Fruit fly (Drosophila melanogaster) whole organism, embryonic: ENCODE data around the gene CG13084.
A peak's percentile ranks its signal among the peaks of the same experiment; 100 is the strongest.

Experiments used
- Atf6 ChIP-seq: fragments of 200-800 bp; sonication (Bioruptor generic); IDR thresholded peaks from 2 replicates; pipeline ENCODE4 v1.3.6; 2022; ENCODE audit warnings: missing biosample characterization, missing genetic modification characterization
- C15 ChIP-seq: fragments of 200-800 bp; sonication (Bioruptor generic); IDR thresholded peaks from 3 replicates; pipeline ENCODE4 v1.3.6; 2022; ENCODE audit warnings: missing biosample characterization, missing genetic modification characterization
- CG10209 ChIP-seq: fragments of 200-800 bp; sonication (Bioruptor generic); optimal IDR thresholded peaks from 3 replicates; lab custom pipeline; 2017; ENCODE audit warnings: missing biosample characterization, mild to moderate bottlenecking, missing genetic modification characterization, missing genetic modification reagents
- CG11695 ChIP-seq: fragments of 200-800 bp; sonication (Bioruptor generic); IDR thresholded peaks from 3 replicates; pipeline ENCODE4 v1.3.6; 2022; ENCODE audit warnings: missing biosample characterization, missing genetic modification characterization
- CG13296 ChIP-seq: fragments of 200-800 bp; sonication (Bioruptor generic); optimal IDR thresholded peaks from 3 replicates; lab custom pipeline; 2018; ENCODE audit warnings: missing biosample characterization, mild to moderate bottlenecking, missing genetic modification characterization
- CG13894 ChIP-seq: fragments of 200-800 bp; sonication (Bioruptor generic); optimal IDR thresholded peaks from 3 replicates; lab custom pipeline; 2018; ENCODE audit warnings: missing biosample characterization, mild to moderate bottlenecking, missing genetic modification characterization, moderate library complexity
- CG17568 ChIP-seq: fragments of 200-800 bp; sonication (Bioruptor generic); optimal IDR thresholded peaks from 2 replicates; lab custom pipeline; 2018; ENCODE audit warnings: missing biosample characterization, mild to moderate bottlenecking, missing genetic modification characterization, moderate library complexity
- CG18262 ChIP-seq: fragments of 200-800 bp; optimal IDR thresholded peaks from 3 replicates; lab custom pipeline; 2019; ENCODE audit warnings: missing biosample characterization, mild to moderate bottlenecking, missing genetic modification characterization, moderate library complexity
- CG18476 ChIP-seq: fragments of 200-800 bp; sonication (Bioruptor generic); optimal IDR thresholded peaks from 2 replicates; lab custom pipeline; 2016; ENCODE audit warnings: missing biosample characterization, mild to moderate bottlenecking, missing genetic modification characterization
- CG2116 ChIP-seq: fragments of 200-800 bp; sonication (Bioruptor generic); optimal IDR thresholded peaks from 3 replicates; lab custom pipeline; 2018; ENCODE audit warnings: missing biosample characterization, mild to moderate bottlenecking, missing genetic modification characterization
- CG2712 ChIP-seq: fragments of 200-800 bp; optimal IDR thresholded peaks from 3 replicates; lab custom pipeline; 2019; ENCODE audit warnings: missing biosample characterization, mild to moderate bottlenecking, missing genetic modification characterization, moderate library complexity
- CG3065 ChIP-seq: fragments of 200-800 bp; sonication (Bioruptor generic); optimal IDR thresholded peaks from 2 replicates; lab custom pipeline; 2016; ENCODE audit warnings: missing biosample characterization, missing genetic modification characterization
- CG6689 ChIP-seq: fragments of 200-800 bp; sonication (Bioruptor generic); IDR thresholded peaks from 2 replicates; pipeline ENCODE4 v1.3.6; 2022; ENCODE audit warnings: missing biosample characterization, missing genetic modification characterization
- CG6813 ChIP-seq: fragments of 200-800 bp; sonication (Bioruptor generic); optimal IDR thresholded peaks from 2 replicates; lab custom pipeline; 2017; ENCODE audit warnings: missing biosample characterization, missing genetic modification characterization, mild to moderate bottlenecking, moderate library complexity, missing genetic modification reagents
- CG7556 ChIP-seq: fragments of 200-800 bp; sonication (Bioruptor generic); optimal IDR thresholded peaks from 2 replicates; lab custom pipeline; 2017; ENCODE audit warnings: missing biosample characterization, mild to moderate bottlenecking, missing genetic modification characterization
- CG9609 ChIP-seq: fragments of 200-800 bp; sonication (Bioruptor generic); optimal IDR thresholded peaks from 3 replicates; lab custom pipeline; 2016; ENCODE audit warnings: missing biosample characterization, missing genetic modification characterization
- CHES-1-like ChIP-seq: fragments of 200-800 bp; sonication (Bioruptor generic); optimal IDR thresholded peaks from 2 replicates; lab custom pipeline; 2016; ENCODE audit warnings: missing biosample characterization, missing genetic modification characterization
- Dek ChIP-seq: fragments of 200-800 bp; sonication (Bioruptor generic); optimal IDR thresholded peaks from 3 replicates; lab custom pipeline; 2019; ENCODE audit warnings: missing biosample characterization, mild to moderate bottlenecking, missing genetic modification characterization, moderate library complexity
- Drgx ChIP-seq: fragments of 200-800 bp; sonication (Bioruptor generic); IDR thresholded peaks from 2 replicates; pipeline ENCODE4 v1.3.6; 2022; ENCODE audit warnings: missing biosample characterization, missing genetic modification characterization
- Hey ChIP-seq: fragments of 200-800 bp; sonication (Bioruptor generic); optimal IDR thresholded peaks from 3 replicates; lab custom pipeline; 2018; ENCODE audit warnings: missing biosample characterization, mild to moderate bottlenecking, missing genetic modification characterization
- Hmr ChIP-seq: fragments of 200-800 bp; sonication (Bioruptor generic); optimal IDR thresholded peaks from 3 replicates; lab custom pipeline; 2017; ENCODE audit warnings: mild to moderate bottlenecking, missing biosample characterization, missing genetic modification reagents, missing genetic modification characterization
- Med ChIP-seq: fragments of 200-800 bp; sonication (Bioruptor generic); peaks from one replicate; lab custom pipeline; 2016; ENCODE audit warnings: missing biosample characterization, missing genetic modification characterization, mild to moderate bottlenecking, inconsistent platforms, moderate library complexity
- Neu2 ChIP-seq: fragments of 200-800 bp; sonication (Bioruptor generic); optimal IDR thresholded peaks from 3 replicates; lab custom pipeline; 2016; ENCODE audit warnings: missing biosample characterization, missing genetic modification characterization, borderline replicate concordance
- Pdp1 ChIP-seq, 2 experiments: fragments of 200-800 bp; sonication (Bioruptor generic); optimal IDR thresholded peaks; 3 replicates each; lab custom pipeline; 2016; ENCODE audit warnings: missing biosample characterization in 2 of 2, missing genetic modification characterization in 2 of 2, mild to moderate bottlenecking in 1 of 2, moderate library complexity in 1 of 2
- Ptx1 ChIP-seq: fragments of 200-800 bp; sonication (Bioruptor generic); IDR thresholded peaks from 2 replicates; pipeline ENCODE4 v1.3.6; 2022; ENCODE audit warnings: missing biosample characterization, missing genetic modification characterization
- Rx ChIP-seq: fragments of 200-800 bp; sonication (Bioruptor generic); IDR thresholded peaks from 2 replicates; pipeline ENCODE4 v1.3.6; 2022; ENCODE audit warnings: missing biosample characterization, missing genetic modification characterization
- Six4 ChIP-seq: fragments of 200-800 bp; sonication (Bioruptor generic); optimal IDR thresholded peaks from 2 replicates; lab custom pipeline; 2016; ENCODE audit warnings: missing biosample characterization, missing genetic modification characterization
- Sry-β ChIP-seq: fragments of 200-800 bp; sonication (Bioruptor generic); optimal IDR thresholded peaks from 2 replicates; lab custom pipeline; 2018; ENCODE audit warnings: missing biosample characterization, mild to moderate bottlenecking, missing genetic modification characterization, moderate library complexity
- Trl ChIP-seq, 3 experiments: fragments of >200 bp in 2 of 3; fragments of 200-800 bp in 1 of 3; sonication (Bioruptor generic) in 1 of 3; optimal IDR thresholded peaks; 2 replicates in 1 of 3; 3 replicates in 2 of 3; lab custom pipeline; 2016 to 2017; ENCODE audit warnings: missing biosample characterization in 1 of 3, missing genetic modification characterization in 1 of 3
- YL-1 ChIP-seq: fragments of 200-800 bp; sonication (Bioruptor generic); optimal IDR thresholded peaks from 3 replicates; lab custom pipeline; 2017; ENCODE audit warnings: missing biosample characterization, mild to moderate bottlenecking, missing genetic modification characterization
- ac ChIP-seq: fragments of 200-800 bp; sonication (Bioruptor generic); optimal IDR thresholded peaks from 3 replicates; lab custom pipeline; 2017; ENCODE audit warnings: missing biosample characterization, mild to moderate bottlenecking, missing genetic modification characterization
- bab2 ChIP-seq: fragments of 200-800 bp; sonication (Bioruptor generic); optimal IDR thresholded peaks from 2 replicates; lab custom pipeline; 2016; ENCODE audit warnings: missing biosample characterization, missing genetic modification characterization
- ci ChIP-seq: fragments of 200-800 bp; sonication (Bioruptor generic); IDR thresholded peaks from 3 replicates; pipeline ENCODE4 v1.3.6; 2022; ENCODE audit warnings: missing biosample characterization, missing genetic modification characterization
- dmrt99B ChIP-seq: fragments of 200-800 bp; sonication (Bioruptor generic); optimal IDR thresholded peaks from 2 replicates; lab custom pipeline; 2018; ENCODE audit warnings: missing biosample characterization, mild to moderate bottlenecking, missing genetic modification characterization, moderate library complexity
- eyg ChIP-seq: fragments of 200-800 bp; sonication (Bioruptor generic); optimal IDR thresholded peaks from 3 replicates; lab custom pipeline; 2016; ENCODE audit warnings: missing biosample characterization, missing genetic modification characterization
- gem ChIP-seq: fragments of 200-800 bp; sonication (Bioruptor generic); optimal IDR thresholded peaks from 2 replicates; lab custom pipeline; 2019; ENCODE audit warnings: missing biosample characterization, mild to moderate bottlenecking, missing genetic modification characterization, moderate library complexity
- grau ChIP-seq: fragments of 200-800 bp; optimal IDR thresholded peaks from 3 replicates; lab custom pipeline; 2019; ENCODE audit warnings: missing biosample characterization, mild to moderate bottlenecking, missing genetic modification characterization, moderate library complexity
- mirr ChIP-seq: fragments of 200-800 bp; sonication (Bioruptor generic); optimal IDR thresholded peaks from 3 replicates; lab custom pipeline; 2018; ENCODE audit warnings: missing biosample characterization, mild to moderate bottlenecking, missing genetic modification characterization
- mld ChIP-seq: fragments of 200-800 bp; sonication (Bioruptor generic); IDR thresholded peaks from 3 replicates; pipeline ENCODE4 v1.3.6; 2022; ENCODE audit warnings: missing biosample characterization, missing genetic modification characterization; ENCODE audit not compliant: partially characterized antibody
- sens ChIP-seq: fragments of 200-800 bp; sonication (Bioruptor generic); peaks from one replicate; lab custom pipeline; 2016; ENCODE audit warnings: missing biosample characterization, missing genetic modification characterization
- tin ChIP-seq: fragments of 200-800 bp; sonication (Bioruptor generic); optimal IDR thresholded peaks from 3 replicates; lab custom pipeline; 2016; ENCODE audit warnings: missing biosample characterization, missing genetic modification characterization
- vfl ChIP-seq: fragments of 200-800 bp; sonication (Bioruptor generic); optimal IDR thresholded peaks from 2 replicates; lab custom pipeline; 2016; ENCODE audit warnings: missing biosample characterization, missing genetic modification characterization
- vvl ChIP-seq: fragments of 200-800 bp; sonication (Bioruptor generic); IDR thresholded peaks from 2 replicates; pipeline ENCODE4 v1.3.6; 2022; ENCODE audit warnings: missing biosample characterization, missing genetic modification characterization
- zf30C ChIP-seq: fragments of 200-800 bp; sonication (Bioruptor generic); optimal IDR thresholded peaks from 3 replicates; lab custom pipeline; 2018; ENCODE audit warnings: missing biosample characterization, mild to moderate bottlenecking, missing genetic modification characterization

Gene CG13084

dm6 chr2L:19440732-19441131 is 44.0 kb upstream of the CG13084 start (continued):
- TF ChIP-seq CG18262 (tag; lab: Kevin White, UChicago), result no peak
- TF ChIP-seq CG13296 (GFP tag; lab: Kevin White, UChicago), result no peak
- no peak for TF ChIP-seq Rx (GFP tag; lab: Robert Waterston, UW)
- TF ChIP-seq grau (tag; lab: Kevin White, UChicago), result peak; percentile 49
- no peak for TF ChIP-seq ac (GFP tag; lab: Kevin White, UChicago)
- TF ChIP-seq tin (GFP tag; lab: Kevin White, UChicago), result no peak
- TF ChIP-seq vvl (GFP tag; lab: Robert Waterston, UW), result peak; percentile 34; the same call in 1 of the 2 replicates
- TF ChIP-seq CHES-1-like (GFP tag; lab: Kevin White, UChicago), result no peak
- TF ChIP-seq Ptx1 (GFP tag; lab: Robert Waterston, UW), result no peak
- TF ChIP-seq CG18476, result no peak
- no peak for TF ChIP-seq C15 (GFP tag; lab: Robert Waterston, UW)
- TF ChIP-seq CG11695 (GFP tag; lab: Robert Waterston, UW), result no peak
- TF ChIP-seq CG10209, result no peak
- no peak for TF ChIP-seq bab2 (GFP tag; lab: Kevin White, UChicago)
- no peak for TF ChIP-seq dmrt99B (tag; lab: Kevin White, UChicago)
- TF ChIP-seq Sry-β (GFP tag; lab: Kevin White, UChicago), result peak; percentile 60
- no peak for TF ChIP-seq CG9609 (GFP tag; lab: Kevin White, UChicago)
- no peak for TF ChIP-seq Hey (tag; lab: Kevin White, UChicago)
- TF ChIP-seq Trl (optimal IDR thresholded peaks at IDR 0.05; lab: Kevin White, UChicago), result no peak
- TF ChIP-seq Trl (GFP tag; optimal IDR thresholded peaks at IDR 0.05; lab: Kevin White, UChicago), result no peak
- TF ChIP-seq gem (tag; lab: Kevin White, UChicago), result no peak
- no peak for TF ChIP-seq Atf6 (GFP tag; lab: Robert Waterston, UW)

dm6 chr2L:19441339-19441738 is 43.4 kb upstream of the CG13084 start:
- TF ChIP-seq mirr, result no peak
- no peak for TF ChIP-seq Six4 (GFP tag; lab: Kevin White, UChicago)
- peak; percentile 20 for TF ChIP-seq sens
- TF ChIP-seq mld (GFP tag; lab: Robert Waterston, UW), result no peak
- TF ChIP-seq, all 482 proteins: peak for 1

- no peak for TF ChIP-seq CG2116 (GFP tag; lab: Kevin White, UChicago)
- TF ChIP-seq Drgx (GFP tag; lab: Robert Waterston, UW), result peak; percentile 44; the same call in 1 of the 2 replicates
- no peak for TF ChIP-seq Pdp1 (GFP tag; optimal IDR thresholded peaks at IDR 0.05; lab: Kevin White, UChicago)
Observed at dm6 chr2L:19441791-19442190, 42.9 kb upstream of the CG13084 start, which contains the start of gene RanGAP. Gene RanGAP (plus strand): TSS chr2L:19441959.

dm6 chr2L:19442627-19443026 is 42.1 kb upstream of the CG13084 start, which contains the start of gene CG10237:
Gene CG10237 (minus strand): TSS chr2L:19442727.
- TF ChIP-seq ci (GFP tag; lab: Robert Waterston, UW), result 0 out of 3 replicates have a peak, but pooled peaks have one; percentile 39
- peak; percentile 47 for TF ChIP-seq Med (GFP tag; lab: Kevin White, UChicago)
- TF ChIP-seq CG18262 (tag; lab: Kevin White, UChicago), result no peak

dm6 chr2L:19444734-19445140 is 40.0 kb upstream of the CG13084 start, which contains the start of gene Hs2st:
Gene Hs2st (minus strand): TSS chr2L:19444750.
- TF ChIP-seq Six4 (GFP tag; lab: Kevin White, UChicago) (peak; percentile 90), CG17568 (no peak), Dek (tag; lab: Kevin White, UChicago) (peak; percentile 83), YL-1 (peak; percentile 87), CG13894 (peak; percentile 90), vfl (GFP tag; lab: Kevin White, UChicago) (peak; percentile 95), CG2712 (tag; lab: Kevin White, UChicago) (peak; percentile 92), CG6689 (GFP tag; lab: Robert Waterston, UW) (peak; percentile 91), CG3065 (GFP tag; lab: Kevin White, UChicago) (peak; percentile 85), Neu2 (GFP tag; lab: Kevin White, UChicago) (peak; percentile 72), CG7556 (GFP tag; lab: Kevin White, UChicago) (peak; percentile 88), eyg (GFP tag; lab: Kevin White, UChicago) (peak; percentile 84), CG6813 (GFP tag; lab: Kevin White, UChicago) (peak; percentile 61), zf30C (GFP tag; lab: Kevin White, UChicago) (no peak), Hmr (GFP tag; lab: Kevin White, UChicago) (peak; percentile 95)
